Worm (Caenorhabditis elegans): ENCODE measurements around the gene C24H11.1.

The C24H11.1 gene

ce11 chrIII:11792295-11793256 is 5.1 kb downstream of the C24H11.1 start, which contains the start of gene C24H11.2:
Gene C24H11.2 (minus strand): TSS chrIII:11792345.
- peak; percentile 3 for TF ChIP-seq ceh-82 (tag; optimal IDR thresholded peaks at IDR 0.05)
- peak; percentile 59 for TF ChIP-seq tbx-2 (tag; optimal IDR thresholded peaks at IDR 0.05)
- peak; percentile 75 for TF ChIP-seq lsy-12 (tag; optimal IDR thresholded peaks at IDR 0.05)
- TF ChIP-seq snpc-4 (tag; optimal IDR thresholded peaks at IDR 0.05), result peak; percentile 71
- TF ChIP-seq pha-4 (tag; optimal IDR thresholded peaks at IDR 0.05), result peak; percentile 51
- TF ChIP-seq egl-5 (tag; optimal IDR thresholded peaks at IDR 0.05), result peak; percentile 36
- TF ChIP-seq lin-39 (tag; optimal IDR thresholded peaks at IDR 0.05), result peak; percentile 29
- TF ChIP-seq nfya-1 (tag; optimal IDR thresholded peaks at IDR 0.05; ENCODE audit: insufficient read depth), result peak; percentile 58
- TF ChIP-seq elt-2 (tag; optimal IDR thresholded peaks at IDR 0.05), result peak; percentile 19
- peak; percentile 85 for TF ChIP-seq hmg-11 (tag; optimal IDR thresholded peaks at IDR 0.05)
- peak; percentile 64 for TF ChIP-seq nhr-43 (tag; optimal IDR thresholded peaks at IDR 0.05; ENCODE audit: poor library complexity, severe bottlenecking)
- TF ChIP-seq unc-62 (GFP tag; optimal IDR thresholded peaks at IDR 0.05), result peak; percentile 13

ce11 chrIII:11794389-11794788 is 6.9 kb downstream of the C24H11.1 start:
- TF ChIP-seq nhr-23 (tag; optimal IDR thresholded peaks at IDR 0.05), result no peak
- TF ChIP-seq lin-39 (tag; optimal IDR thresholded peaks at IDR 0.05), result peak; percentile 14
- TF ChIP-seq elt-1 (tag; optimal IDR thresholded peaks at IDR 0.05), result no peak

ce11 chrIII:11795448-11795847 is 8.0 kb downstream of the C24H11.1 start, which contains the start of gene twk-39:
Gene twk-39 (plus strand): TSS chrIII:11795748.
- TF ChIP-seq lsy-12 (tag; optimal IDR thresholded peaks at IDR 0.05) (no peak), R02D3.7 (tag; optimal IDR thresholded peaks at IDR 0.05) (no peak), mml-1 (tag; optimal IDR thresholded peaks at IDR 0.05) (no peak), nfya-1 (tag; optimal IDR thresholded peaks at IDR 0.05; ENCODE audit: insufficient read depth) (no peak), ceh-9 (tag; optimal IDR thresholded peaks at IDR 0.05) (no peak), nhr-237 (tag; optimal IDR thresholded peaks at IDR 0.05) (no peak), ama-1 (optimal IDR thresholded peaks at IDR 0.05) (no peak), tbx-2 (tag; optimal IDR thresholded peaks at IDR 0.05) (no peak), ztf-11 (tag; optimal IDR thresholded peaks at IDR 0.05) (no peak), egl-5 (tag; optimal IDR thresholded peaks at IDR 0.05) (no peak), unc-39 (tag; optimal IDR thresholded peaks at IDR 0.05) (no peak), nhr-67 (tag; optimal IDR thresholded peaks at IDR 0.05) (no peak), nhr-23 (tag; optimal IDR thresholded peaks at IDR 0.05) (no peak), nhr-76 (tag; optimal IDR thresholded peaks at IDR 0.05) (no peak), nhr-77 (tag; optimal IDR thresholded peaks at IDR 0.05) (no peak), ceh-28 (tag; optimal IDR thresholded peaks at IDR 0.05) (no peak), unc-62 (GFP tag; optimal IDR thresholded peaks at IDR 0.05) (no peak), snpc-4 (tag; optimal IDR thresholded peaks at IDR 0.05) (no peak), zag-1 (tag; optimal IDR thresholded peaks at IDR 0.05) (no peak)

- TF ChIP-seq jun-1 (tag; optimal IDR thresholded peaks at IDR 0.05) (no peak), sea-2 (GFP tag; optimal IDR thresholded peaks at IDR 0.05) (no peak), ceh-28 (tag; optimal IDR thresholded peaks at IDR 0.05) (no peak), unc-39 (tag; optimal IDR thresholded peaks at IDR 0.05) (no peak), nhr-23 (tag; optimal IDR thresholded peaks at IDR 0.05) (no peak), nhr-237 (tag; optimal IDR thresholded peaks at IDR 0.05) (no peak), nhr-11 (tag; optimal IDR thresholded peaks at IDR 0.05) (no peak), fos-1 (tag; optimal IDR thresholded peaks at IDR 0.05) (no peak), skn-1 (tag; optimal IDR thresholded peaks at IDR 0.05) (no peak), lin-39 (tag; optimal IDR thresholded peaks at IDR 0.05) (no peak), mml-1 (tag; optimal IDR thresholded peaks at IDR 0.05) (no peak), ama-1 (optimal IDR thresholded peaks at IDR 0.05) (no peak), daf-12 (tag; optimal IDR thresholded peaks at IDR 0.05) (no peak), ceh-82 (tag; optimal IDR thresholded peaks at IDR 0.05) (no peak), ztf-11 (tag; optimal IDR thresholded peaks at IDR 0.05) (no peak), elt-3 (tag; optimal IDR thresholded peaks at IDR 0.05) (no peak)
These were observed 19.2 kb downstream of the C24H11.1 start, which contains the start of gene C18D11.7 for ce11 chrIII:11806695-11807094. Gene C18D11.7 (minus strand): TSS chrIII:11806795.
